Fruit fly (Drosophila melanogaster) Kc167 (cell line): ENCODE measurements around the gene CG42784.

Experiments
- h ChIP-seq: fragments of >200 bp; optimal IDR thresholded peaks from 3 replicates; lab custom pipeline; 2018; ENCODE audit warnings: missing external identifiers
- ttk ChIP-seq: sonication (Bioruptor generic); optimal IDR thresholded peaks from 2 replicates; lab custom pipeline; 2017; ENCODE audit warnings: missing external identifiers

- TF ChIP-seq ttk: no peak
- no peak for TF ChIP-seq h (lab: Kevin White, UChicago)
These were observed 125.5 kb downstream of the CG42784 start, which contains the start of gene CG16852 for dm6 chr2L:13540704-13541103.
